Worm (Caenorhabditis elegans) whole organism, young adult: Measurements from ENCODE around the gene ugt-32.

Experiments
- Y95B8A.8 ChIP-seq: fragments of 200-800 bp; sonication (Bioruptor generic); IDR thresholded peaks from 2 replicates; pipeline ENCODE4 v1.3.6; 2022; ENCODE audit warnings: missing genetic modification reagents, missing genetic modification characterization, missing compliant biosample characterization
- egl-18 ChIP-seq: fragments of 200-800 bp; sonication (Bioruptor generic); IDR thresholded peaks from 2 replicates; pipeline ENCODE4 v1.3.6; 2022; ENCODE audit warnings: missing genetic modification reagents, missing genetic modification characterization, missing compliant biosample characterization
- egl-44 ChIP-seq: fragments of 200-800 bp; sonication (Bioruptor generic); IDR thresholded peaks from 2 replicates; pipeline ENCODE4 v1.3.6; 2022; ENCODE audit warnings: missing genetic modification reagents, missing genetic modification characterization, missing compliant biosample characterization
- fkh-3 ChIP-seq: sonication (generic microtip); optimal IDR thresholded peaks from 2 replicates; lab custom pipeline; 2016; ENCODE audit warnings: mild to moderate bottlenecking, missing genetic modification characterization, missing compliant biosample characterization
- hlh-12 ChIP-seq: sonication (generic microtip); optimal IDR thresholded peaks from 2 replicates; lab custom pipeline; 2016; ENCODE audit warnings: missing genetic modification characterization, missing compliant biosample characterization
- ztf-18 ChIP-seq: sonication (generic microtip); optimal IDR thresholded peaks from 2 replicates; lab custom pipeline; 2016; ENCODE audit warnings: missing genotype, mild to moderate bottlenecking, missing genetic modification characterization, missing compliant biosample characterization

DNA sequence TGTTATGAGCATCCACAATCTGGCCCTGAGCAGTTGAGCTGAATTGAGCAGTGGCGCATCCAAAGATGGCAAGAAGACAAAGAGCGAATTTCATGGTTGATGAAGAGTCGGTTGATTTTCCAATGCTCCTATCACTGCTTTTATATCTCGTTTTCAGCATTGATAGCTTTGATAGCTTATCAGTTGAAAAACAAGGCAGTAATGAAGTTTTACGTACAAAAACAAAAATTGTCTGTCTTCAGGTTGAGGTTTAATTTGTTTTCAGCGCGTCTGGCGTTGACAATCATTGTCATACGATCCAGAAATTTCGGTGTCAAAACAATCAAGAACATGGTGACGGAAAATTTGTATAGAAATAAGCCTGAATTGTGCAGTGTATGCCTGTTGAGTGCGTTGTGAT lies 32.3 kb downstream of the ugt-32 start, which contains the start of gene scl-13:
- TF ChIP-seq egl-44 (GFP tag; lab: Robert Waterston, UW) (no peak), hlh-12 (no peak), ztf-18 (no peak), egl-18 (GFP tag; lab: Robert Waterston, UW) (no peak), fkh-3 (tag; lab: Kevin White, UChicago) (no peak), Y95B8A.8 (no peak)
